Fruit fly (Drosophila melanogaster) whole organism: Measurements from ENCODE around the gene Svil.

Source experiments
- pan ChIP-seq: fragments of >200 bp; optimal IDR thresholded peaks from 2 replicates; lab custom pipeline; 2017
- psq ChIP-seq: fragments of >200 bp; optimal IDR thresholded peaks from 2 replicates; lab custom pipeline; 2017

- no peak for TF ChIP-seq pan (lab: Kevin White, UChicago)
- TF ChIP-seq psq (lab: Kevin White, UChicago): no peak
Measured at dm6 chr3L:2328804-2329203, 48.7 kb upstream of the Svil start.
